Worm (Caenorhabditis elegans): ENCODE results near the gene lips-17.

The lips-17 gene

DNA sequence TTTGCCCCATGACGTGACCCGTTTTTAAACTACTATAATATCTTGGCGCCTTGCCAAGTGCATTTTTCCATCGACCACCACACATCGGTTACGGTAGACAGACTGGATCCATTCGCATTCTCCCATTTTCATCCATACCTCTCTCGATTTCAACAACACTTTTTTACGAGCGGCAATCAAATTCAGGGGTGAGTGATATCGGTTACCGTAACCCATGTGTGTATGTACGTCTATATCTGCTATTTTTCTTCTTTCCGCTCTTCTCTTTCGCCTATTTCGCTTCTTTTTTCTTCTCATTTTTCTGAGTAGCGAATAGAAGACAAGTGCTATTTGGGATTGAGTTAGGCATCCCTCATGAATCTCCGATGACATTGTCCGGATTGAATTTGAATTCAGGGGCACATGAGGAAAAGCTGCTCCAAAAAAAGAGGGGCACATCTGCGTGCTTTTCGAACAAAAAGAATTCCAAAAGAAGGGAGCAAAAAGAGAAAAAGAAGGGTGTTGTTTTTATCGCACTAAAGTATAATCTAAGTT is 23.7 kb downstream of the lips-17 start:
- TF ChIP-seq fkh-10 (GFP tag; optimal IDR thresholded peaks at IDR 0.05) (peak; percentile 79), mdl-1 (tag; optimal IDR thresholded peaks at IDR 0.05) (no peak), lsy-12 (tag; optimal IDR thresholded peaks at IDR 0.05) (no peak), nhr-11 (tag; optimal IDR thresholded peaks at IDR 0.05) (no peak), ceh-82 (tag; optimal IDR thresholded peaks at IDR 0.05) (no peak), unc-62 (GFP tag; optimal IDR thresholded peaks at IDR 0.05) (no peak), nhr-28 (tag; optimal IDR thresholded peaks at IDR 0.05) (no peak), elt-2 (tag; optimal IDR thresholded peaks at IDR 0.05) (no peak), daf-12 (tag; optimal IDR thresholded peaks at IDR 0.05) (no peak), zag-1 (tag; optimal IDR thresholded peaks at IDR 0.05) (no peak), nhr-12 (tag; optimal IDR thresholded peaks at IDR 0.05) (no peak), mml-1 (tag; optimal IDR thresholded peaks at IDR 0.05) (no peak), hmg-11 (tag; optimal IDR thresholded peaks at IDR 0.05) (no peak), jun-1 (tag; optimal IDR thresholded peaks at IDR 0.05) (no peak), egl-5 (tag; optimal IDR thresholded peaks at IDR 0.05) (no peak), nhr-76 (tag; optimal IDR thresholded peaks at IDR 0.05) (no peak), lin-39 (tag; optimal IDR thresholded peaks at IDR 0.05) (no peak), ceh-16 (tag; optimal IDR thresholded peaks at IDR 0.05) (no peak), skn-1 (tag; optimal IDR thresholded peaks at IDR 0.05) (no peak), R02D3.7 (tag; optimal IDR thresholded peaks at IDR 0.05) (no peak), nhr-43 (tag; optimal IDR thresholded peaks at IDR 0.05; ENCODE audit: poor library complexity, severe bottlenecking) (peak; percentile 19), nfya-1 (tag; optimal IDR thresholded peaks at IDR 0.05; ENCODE audit: insufficient read depth) (peak; percentile 8), eor-1 (tag; optimal IDR thresholded peaks at IDR 0.05) (no peak), ama-1 (optimal IDR thresholded peaks at IDR 0.05) (no peak), fkh-2 (tag; optimal IDR thresholded peaks at IDR 0.05) (no peak), ztf-11 (tag; optimal IDR thresholded peaks at IDR 0.05) (no peak)

DNA sequence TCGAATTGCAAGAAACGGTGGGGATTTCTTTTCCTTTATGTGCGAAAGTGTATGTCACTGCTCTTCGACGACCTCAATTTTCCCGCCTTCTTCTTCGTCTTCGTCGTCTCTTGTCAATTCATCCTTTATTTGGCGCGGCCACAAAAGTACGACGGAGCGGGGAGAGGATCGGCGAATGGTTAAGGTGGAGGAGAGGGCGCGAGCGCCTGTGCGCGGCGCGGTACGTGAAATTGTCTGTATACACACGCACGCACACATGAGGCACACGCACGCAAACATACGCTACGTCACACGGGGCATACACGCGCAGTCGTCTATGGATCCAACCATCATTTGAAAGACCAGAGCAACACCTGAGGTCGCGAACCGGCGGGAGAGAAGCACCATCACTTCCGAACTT is 27.2 kb downstream of the lips-17 start:
- TF ChIP-seq sea-2 (GFP tag; optimal IDR thresholded peaks at IDR 0.05): no peak
- TF ChIP-seq pha-4 (tag; optimal IDR thresholded peaks at IDR 0.05): peak; percentile 22

DNA sequence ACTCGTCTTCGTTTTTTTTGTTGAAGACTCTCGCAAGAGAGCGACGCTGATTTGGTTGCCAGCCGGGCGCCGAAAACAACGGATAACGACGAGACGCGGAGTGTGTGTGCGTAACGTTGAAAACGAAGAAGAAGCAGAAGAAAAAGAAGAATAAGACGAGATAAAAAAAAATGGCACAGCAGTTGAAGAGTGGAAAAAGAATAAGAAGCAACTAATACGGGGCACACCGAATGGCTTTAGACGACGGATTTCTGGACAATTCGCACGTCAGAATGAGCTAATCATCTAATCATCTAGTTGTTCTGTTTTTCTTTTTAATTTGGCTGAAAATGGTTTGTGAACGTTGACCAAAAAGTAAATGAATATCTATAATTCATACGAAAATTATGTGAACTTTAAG is 28.9 kb downstream of the lips-17 start:
- no peak for TF ChIP-seq nhr-25 (tag; optimal IDR thresholded peaks at IDR 0.05)
- peak; percentile 6 for TF ChIP-seq nfya-1 (tag; optimal IDR thresholded peaks at IDR 0.05; ENCODE audit: insufficient read depth)

DNA sequence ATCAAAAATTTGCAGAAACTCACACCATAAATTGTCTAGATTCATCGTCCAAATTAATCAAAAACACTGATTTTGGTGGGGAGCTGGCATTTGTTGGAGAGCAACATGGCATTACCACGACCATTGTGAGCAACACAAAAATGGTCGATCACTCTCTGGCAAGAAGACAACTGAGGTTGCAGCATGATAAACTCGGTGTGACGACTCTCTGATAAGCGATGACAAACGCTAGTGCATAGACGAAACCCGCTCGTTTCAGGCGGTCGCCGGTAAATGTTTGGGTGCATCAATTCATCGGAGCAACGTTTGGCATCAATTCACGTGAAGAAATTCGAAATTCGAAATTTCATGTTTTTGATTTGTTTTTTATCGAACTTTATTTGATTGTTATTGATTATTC is 31.0 kb downstream of the lips-17 start:
- TF ChIP-seq pqm-1 (tag; optimal IDR thresholded peaks at IDR 0.05) (peak; percentile 3), elt-2 (tag; optimal IDR thresholded peaks at IDR 0.05) (peak; percentile 75), tbx-2 (tag; optimal IDR thresholded peaks at IDR 0.05) (no peak)

DNA sequence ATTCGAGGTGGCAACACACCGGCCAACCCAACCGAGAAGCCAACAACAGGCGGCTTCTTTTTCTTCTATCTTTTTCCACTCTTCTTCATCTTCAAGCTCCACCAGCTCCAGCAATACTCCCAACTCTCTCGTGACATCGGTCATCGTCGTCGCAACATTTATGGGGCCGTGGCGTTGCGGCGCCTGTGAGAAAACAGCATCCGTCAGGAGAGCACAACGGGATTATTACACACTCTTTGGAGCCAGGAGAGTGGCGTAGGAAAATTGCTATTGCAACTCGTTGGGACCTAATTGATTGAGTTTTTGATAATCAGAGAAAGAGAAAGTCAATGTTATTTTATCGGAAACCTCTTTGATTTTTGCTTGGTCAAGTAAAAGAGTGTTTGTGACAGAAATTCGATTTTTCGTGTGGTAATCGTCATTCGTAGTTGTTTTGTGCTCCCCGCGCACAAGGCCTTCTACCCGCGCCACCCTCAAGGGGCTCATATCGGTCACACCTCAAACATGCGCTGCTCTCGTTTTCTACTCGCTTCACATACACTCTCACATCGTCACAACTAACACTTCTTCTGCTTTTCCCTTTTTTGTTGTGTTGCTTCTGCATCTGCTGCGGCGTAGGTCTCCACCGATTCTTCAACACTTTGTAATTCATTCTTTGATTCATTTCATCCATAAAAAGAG is 32.2 kb downstream of the lips-17 start:
- no peak for TF ChIP-seq tbx-2 (tag; optimal IDR thresholded peaks at IDR 0.05)
- no peak for TF ChIP-seq sea-2 (GFP tag; optimal IDR thresholded peaks at IDR 0.05)
- no peak for TF ChIP-seq nhr-43 (tag; optimal IDR thresholded peaks at IDR 0.05; ENCODE audit: poor library complexity, severe bottlenecking)
- TF ChIP-seq fkh-10 (GFP tag; optimal IDR thresholded peaks at IDR 0.05): no peak
- TF ChIP-seq lin-39 (tag; optimal IDR thresholded peaks at IDR 0.05): peak; percentile 69
- TF ChIP-seq nhr-28 (tag; optimal IDR thresholded peaks at IDR 0.05): no peak
- TF ChIP-seq nhr-23 (tag; optimal IDR thresholded peaks at IDR 0.05): no peak
- TF ChIP-seq nhr-11 (tag; optimal IDR thresholded peaks at IDR 0.05): peak; percentile 4
- no peak for TF ChIP-seq elt-3 (tag; optimal IDR thresholded peaks at IDR 0.05)
- no peak for TF ChIP-seq nhr-67 (tag; optimal IDR thresholded peaks at IDR 0.05)
- no peak for TF ChIP-seq skn-1 (tag; optimal IDR thresholded peaks at IDR 0.05)
- no peak for TF ChIP-seq nhr-12 (tag; optimal IDR thresholded peaks at IDR 0.05)
- TF ChIP-seq nfya-1 (tag; optimal IDR thresholded peaks at IDR 0.05; ENCODE audit: insufficient read depth): peak; percentile 47
- TF ChIP-seq unc-62 (GFP tag; optimal IDR thresholded peaks at IDR 0.05): no peak
- no peak for TF ChIP-seq unc-39 (tag; optimal IDR thresholded peaks at IDR 0.05)
- no peak for TF ChIP-seq daf-12 (tag; optimal IDR thresholded peaks at IDR 0.05)
- no peak for TF ChIP-seq lin-15B (tag; optimal IDR thresholded peaks at IDR 0.05)
- peak; percentile 21 for TF ChIP-seq egl-5 (tag; optimal IDR thresholded peaks at IDR 0.05)
- TF ChIP-seq nhr-237 (tag; optimal IDR thresholded peaks at IDR 0.05): no peak
- TF ChIP-seq R02D3.7 (tag; optimal IDR thresholded peaks at IDR 0.05): no peak
- no peak for TF ChIP-seq ceh-82 (tag; optimal IDR thresholded peaks at IDR 0.05)
- TF ChIP-seq elt-1 (tag; optimal IDR thresholded peaks at IDR 0.05): no peak
- TF ChIP-seq nhr-76 (tag; optimal IDR thresholded peaks at IDR 0.05): no peak

Measured in whole organism, L3 larva.